Fruit fly (Drosophila melanogaster) whole organism, pupa: ENCODE results near the gene Nf-YC.

Source experiments
- CG10348 ChIP-seq: fragments of 200-800 bp; sonication (Bioruptor generic); IDR thresholded peaks from 2 replicates; pipeline ENCODE4 v1.3.6; 2022; ENCODE audit warnings: missing biosample characterization, missing genetic modification characterization
- CG12605 ChIP-seq: fragments of 200-800 bp; sonication (Bioruptor generic); IDR thresholded peaks from 2 replicates; pipeline ENCODE4 v1.3.6; 2022; ENCODE audit warnings: missing biosample characterization, missing genetic modification characterization
- CG13204 ChIP-seq: fragments of 200-800 bp; sonication (Bioruptor generic); optimal IDR thresholded peaks from 2 replicates; lab custom pipeline; 2018; ENCODE audit warnings: missing biosample characterization, mild to moderate bottlenecking, missing genetic modification characterization, moderate library complexity
- CG17806 ChIP-seq: fragments of 200-800 bp; sonication (Bioruptor generic); optimal IDR thresholded peaks from 2 replicates; lab custom pipeline; 2018; ENCODE audit warnings: missing biosample characterization, mild to moderate bottlenecking, missing genetic modification characterization, moderate library complexity
- CG9948 ChIP-seq: fragments of 200-800 bp; sonication (Bioruptor generic); optimal IDR thresholded peaks from 2 replicates; lab custom pipeline; 2018; ENCODE audit warnings: missing biosample characterization, mild to moderate bottlenecking, missing genetic modification characterization, moderate library complexity
- D1 ChIP-seq: fragments of 200-800 bp; sonication (Bioruptor generic); optimal IDR thresholded peaks from 2 replicates; lab custom pipeline; 2018; ENCODE audit warnings: missing biosample characterization, mild to moderate bottlenecking, missing genetic modification characterization, moderate library complexity
- Pif1A ChIP-seq: fragments of 200-800 bp; sonication (Bioruptor generic); optimal IDR thresholded peaks from 3 replicates; lab custom pipeline; 2016; ENCODE audit warnings: missing biosample characterization, missing genetic modification characterization

dm6 chrX:6857269-6857668 lies 36.5 kb upstream of the Nf-YC start:
- TF ChIP-seq CG10348 (no peak), CG9948 (tag; lab: Kevin White, UChicago) (no peak), CG17806 (tag; lab: Kevin White, UChicago) (no peak), D1 (tag; lab: Kevin White, UChicago) (no peak), CG13204 (GFP tag; lab: Kevin White, UChicago) (no peak), CG12605 (no peak), Pif1A (GFP tag; lab: Kevin White, UChicago) (no peak)
